Worm (Caenorhabditis elegans): ENCODE results near the gene srlf-34.

DNA sequence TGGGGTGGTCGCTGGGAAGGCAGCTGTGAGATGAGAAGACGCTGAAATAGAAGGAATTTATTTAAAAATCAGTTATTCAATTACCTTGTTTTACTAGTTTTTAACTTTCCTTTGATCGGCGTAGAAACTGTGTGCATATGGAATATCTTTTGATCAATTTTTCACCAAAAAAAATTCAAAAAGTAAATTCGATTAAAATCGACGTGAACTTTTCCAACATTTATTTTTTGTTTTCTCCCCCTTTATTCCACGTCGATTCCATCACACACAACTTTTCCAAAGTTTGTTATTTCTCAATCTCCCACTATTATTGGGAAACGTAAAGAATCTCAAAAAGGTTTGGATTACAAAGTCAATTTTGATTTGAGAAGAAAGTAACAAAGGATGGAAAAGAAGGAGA lies 48.4 kb downstream of the srlf-34 start, which contains the start of gene C07E3.4:
- TF ChIP-seq ets-4 (tag; optimal IDR thresholded peaks at IDR 0.05) (no peak), pag-3 (tag; optimal IDR thresholded peaks at IDR 0.05; ENCODE audit: borderline replicate concordance) (no peak), madf-2 (tag; optimal IDR thresholded peaks at IDR 0.05) (no peak), fkh-10 (GFP tag; optimal IDR thresholded peaks at IDR 0.05) (no peak), unc-86 (tag; optimal IDR thresholded peaks at IDR 0.05) (no peak), dve-1 (tag; optimal IDR thresholded peaks at IDR 0.05) (no peak), pax-1 (tag; optimal IDR thresholded peaks at IDR 0.05) (no peak), ama-1 (optimal IDR thresholded peaks at IDR 0.05) (no peak), K02D7.2 (tag; optimal IDR thresholded peaks at IDR 0.05) (no peak), pha-4 (tag; optimal IDR thresholded peaks at IDR 0.05) (no peak)

Data from whole organism, late embryonic.